Fruit fly (Drosophila melanogaster) whole organism, embryonic: ENCODE measurements around the gene Decay.

ENCODE experiments used
- B-H1 ChIP-seq: fragments of 200-800 bp; sonication (Bioruptor generic); IDR thresholded peaks from 3 replicates; pipeline ENCODE4 v1.3.6; 2022; ENCODE audit warnings: missing biosample characterization, missing genetic modification characterization
- Bgb ChIP-seq: fragments of 200-800 bp; sonication (Bioruptor generic); IDR thresholded peaks from 2 replicates; pipeline ENCODE4 v1.3.6; 2022; ENCODE audit warnings: missing biosample characterization, missing genetic modification characterization; ENCODE audit not compliant: partially characterized antibody
- CG10654 ChIP-seq: fragments of 200-800 bp; sonication (Bioruptor generic); optimal IDR thresholded peaks from 2 replicates; lab custom pipeline; 2016; ENCODE audit warnings: missing biosample characterization, missing genetic modification characterization
- CG14050 ChIP-seq: fragments of 200-800 bp; sonication (Bioruptor generic); IDR thresholded peaks from 3 replicates; pipeline ENCODE4 v1.3.6; 2022; ENCODE audit warnings: missing biosample characterization, missing genetic modification characterization
- CG15269 ChIP-seq: fragments of 200-800 bp; sonication (Bioruptor generic); optimal IDR thresholded peaks from 2 replicates; lab custom pipeline; 2018; ENCODE audit warnings: missing biosample characterization, mild to moderate bottlenecking, missing genetic modification characterization, moderate library complexity
- CG15479 ChIP-seq: fragments of 200-800 bp; sonication (Bioruptor generic); optimal IDR thresholded peaks from 3 replicates; lab custom pipeline; 2019; ENCODE audit warnings: missing biosample characterization, mild to moderate bottlenecking, missing genetic modification characterization, moderate library complexity
- CG1603 ChIP-seq: fragments of 200-800 bp; sonication (Bioruptor generic); optimal IDR thresholded peaks from 2 replicates; lab custom pipeline; 2019; ENCODE audit warnings: missing biosample characterization, mild to moderate bottlenecking, missing genetic modification characterization, moderate library complexity
- CG17361 ChIP-seq: fragments of 200-800 bp; sonication (Bioruptor generic); IDR thresholded peaks from 3 replicates; pipeline ENCODE4 v1.3.6; 2022; ENCODE audit warnings: missing biosample characterization, missing genetic modification characterization
- CG18619 ChIP-seq: fragments of 200-800 bp; sonication (Bioruptor generic); optimal IDR thresholded peaks from 3 replicates; lab custom pipeline; 2017; ENCODE audit warnings: missing biosample characterization, mild to moderate bottlenecking, missing genetic modification characterization
- CG2116 ChIP-seq: fragments of 200-800 bp; sonication (Bioruptor generic); optimal IDR thresholded peaks from 3 replicates; lab custom pipeline; 2018; ENCODE audit warnings: missing biosample characterization, mild to moderate bottlenecking, missing genetic modification characterization
- CG2712 ChIP-seq: fragments of 200-800 bp; optimal IDR thresholded peaks from 3 replicates; lab custom pipeline; 2019; ENCODE audit warnings: missing biosample characterization, mild to moderate bottlenecking, missing genetic modification characterization, moderate library complexity
- CG3163 ChIP-seq: fragments of 200-800 bp; sonication (Bioruptor generic); optimal IDR thresholded peaks from 3 replicates; lab custom pipeline; 2016; ENCODE audit warnings: missing biosample characterization, missing genetic modification characterization
- CG32767 ChIP-seq: fragments of 200-800 bp; sonication (Bioruptor generic); IDR thresholded peaks from 2 replicates; pipeline ENCODE4 v1.3.6; 2022; ENCODE audit warnings: missing biosample characterization, missing genetic modification characterization
- CG33213 ChIP-seq: fragments of 200-800 bp; sonication (Bioruptor generic); optimal IDR thresholded peaks from 3 replicates; lab custom pipeline; 2016; ENCODE audit warnings: missing biosample characterization, missing genetic modification characterization
- CG33557 ChIP-seq: fragments of 200-800 bp; sonication (Bioruptor generic); optimal IDR thresholded peaks from 2 replicates; lab custom pipeline; 2019; ENCODE audit warnings: missing biosample characterization, mild to moderate bottlenecking, missing genetic modification characterization, moderate library complexity
- CG4730 ChIP-seq: fragments of 200-800 bp; sonication (Bioruptor generic); IDR thresholded peaks from 2 replicates; pipeline ENCODE4 v1.3.6; 2022; ENCODE audit warnings: missing biosample characterization, missing genetic modification characterization
- CG9797 ChIP-seq: fragments of 200-800 bp; sonication (Bioruptor generic); optimal IDR thresholded peaks from 3 replicates; lab custom pipeline; 2018; ENCODE audit warnings: missing biosample characterization, mild to moderate bottlenecking, missing genetic modification characterization
- CG9932 ChIP-seq: fragments of 200-800 bp; sonication (Bioruptor generic); IDR thresholded peaks from 2 replicates; pipeline ENCODE4 v1.3.6; 2022; ENCODE audit warnings: missing biosample characterization, missing genetic modification characterization
- Dip3 ChIP-seq: fragments of 200-800 bp; sonication (Bioruptor generic); optimal IDR thresholded peaks from 3 replicates; lab custom pipeline; 2016; ENCODE audit warnings: missing biosample characterization, missing genetic modification characterization
- Fer2 ChIP-seq: fragments of 200-800 bp; sonication (Bioruptor generic); optimal IDR thresholded peaks from 2 replicates; lab custom pipeline; 2018; ENCODE audit warnings: missing biosample characterization, mild to moderate bottlenecking, missing genetic modification characterization, moderate library complexity
- HLH3B ChIP-seq: fragments of 200-800 bp; sonication (Bioruptor generic); IDR thresholded peaks from 2 replicates; pipeline ENCODE4 v1.3.6; 2022; ENCODE audit warnings: missing biosample characterization, missing genetic modification characterization
- Kr ChIP-seq: fragments of 200-800 bp; sonication (Bioruptor generic); optimal IDR thresholded peaks from 2 replicates; lab custom pipeline; 2017; ENCODE audit warnings: missing biosample characterization, mild to moderate bottlenecking, missing genetic modification characterization
- Lpt ChIP-seq: fragments of >200 bp; optimal IDR thresholded peaks from 2 replicates; lab custom pipeline; 2018; ENCODE audit warnings: missing biosample characterization, missing genetic modification characterization
- Mad ChIP-seq: fragments of 200-800 bp; sonication (Bioruptor generic); optimal IDR thresholded peaks from 2 replicates; lab custom pipeline; 2016; ENCODE audit warnings: missing biosample characterization, missing genetic modification characterization
- Meics ChIP-seq: fragments of 200-800 bp; sonication (Bioruptor generic); optimal IDR thresholded peaks from 2 replicates; lab custom pipeline; 2017; ENCODE audit warnings: missing biosample characterization, mild to moderate bottlenecking, missing genetic modification characterization
- NFAT ChIP-seq: fragments of 200-800 bp; sonication (Bioruptor generic); IDR thresholded peaks from 2 replicates; pipeline ENCODE4 v1.3.6; 2022; ENCODE audit warnings: missing biosample characterization, missing genetic modification characterization
- Nf-YC ChIP-seq: fragments of 200-800 bp; optimal IDR thresholded peaks from 3 replicates; lab custom pipeline; 2019; ENCODE audit warnings: missing biosample characterization, mild to moderate bottlenecking, missing genetic modification characterization, moderate library complexity
- Ssrp ChIP-seq: fragments of 200-800 bp; sonication (Bioruptor generic); optimal IDR thresholded peaks from 2 replicates; lab custom pipeline; 2018; ENCODE audit warnings: missing biosample characterization, mild to moderate bottlenecking, missing genetic modification characterization, moderate library complexity
- TFAM ChIP-seq: fragments of 200-800 bp; sonication (Bioruptor generic); optimal IDR thresholded peaks from 2 replicates; lab custom pipeline; 2017; ENCODE audit warnings: missing biosample characterization, missing genetic modification characterization, inconsistent platforms
- ab ChIP-seq: fragments of 200-800 bp; sonication (Bioruptor generic); optimal IDR thresholded peaks from 2 replicates; lab custom pipeline; 2016; ENCODE audit warnings: missing biosample characterization, missing genetic modification characterization
- ap ChIP-seq: fragments of 200-800 bp; sonication (Bioruptor generic); IDR thresholded peaks from 2 replicates; pipeline ENCODE4 v1.3.6; 2022; ENCODE audit warnings: missing biosample characterization, missing genetic modification characterization
- bowl ChIP-seq: fragments of 200-800 bp; sonication (Bioruptor generic); IDR thresholded peaks from 2 replicates; pipeline ENCODE4 v1.3.6; 2022; ENCODE audit warnings: missing biosample characterization, missing genetic modification characterization
- cg ChIP-seq: fragments of 200-800 bp; sonication (Bioruptor generic); optimal IDR thresholded peaks from 3 replicates; lab custom pipeline; 2019; ENCODE audit warnings: missing biosample characterization, mild to moderate bottlenecking, missing genetic modification characterization, moderate library complexity
- chinmo ChIP-seq: fragments of 200-800 bp; sonication (Bioruptor generic); IDR thresholded peaks from 4 replicates; pipeline ENCODE4 v1.3.6; 2022; ENCODE audit warnings: missing biosample characterization, missing genetic modification characterization; ENCODE audit not compliant: partially characterized antibody
- da ChIP-seq: fragments of 200-800 bp; sonication (Bioruptor generic); optimal IDR thresholded peaks from 2 replicates; lab custom pipeline; 2016; ENCODE audit warnings: missing biosample characterization, missing genetic modification characterization
- dysf ChIP-seq: fragments of 200-800 bp; sonication (Bioruptor generic); IDR thresholded peaks from 3 replicates; pipeline ENCODE4 v1.3.6; 2022; ENCODE audit warnings: missing biosample characterization, missing genetic modification characterization
- emc ChIP-seq: fragments of 200-800 bp; sonication (Bioruptor generic); optimal IDR thresholded peaks from 2 replicates; lab custom pipeline; 2016; ENCODE audit warnings: missing biosample characterization, missing genetic modification characterization
- esg ChIP-seq: fragments of 200-800 bp; sonication (Bioruptor generic); conservative IDR thresholded peaks from 2 replicates; pipeline ENCODE4 v1.3.6; 2022; ENCODE audit warnings: missing biosample characterization, missing genetic modification characterization
- fd102C ChIP-seq: fragments of 200-800 bp; sonication (Bioruptor generic); optimal IDR thresholded peaks from 2 replicates; lab custom pipeline; 2018; ENCODE audit warnings: missing biosample characterization, mild to moderate bottlenecking, missing genetic modification characterization, moderate library complexity
- fu2 ChIP-seq: fragments of 200-800 bp; sonication (Bioruptor generic); optimal IDR thresholded peaks from 2 replicates; lab custom pipeline; 2016; ENCODE audit warnings: missing biosample characterization, missing genetic modification characterization
- ham ChIP-seq: fragments of 200-800 bp; sonication (Bioruptor generic); IDR thresholded peaks from 2 replicates; pipeline ENCODE4 v1.3.6; 2022; ENCODE audit warnings: missing biosample characterization, missing genetic modification characterization
- insv ChIP-seq, 2 experiments: fragments of 200-800 bp; sonication (Bioruptor generic); optimal IDR thresholded peaks; 3 replicates each; lab custom pipeline; 2016 to 2018; ENCODE audit warnings: missing biosample characterization in 2 of 2, missing genetic modification characterization in 2 of 2
- ken ChIP-seq: fragments of 200-800 bp; sonication (Bioruptor generic); IDR thresholded peaks from 3 replicates; pipeline ENCODE4 v1.3.6; 2022; ENCODE audit warnings: missing biosample characterization, missing genetic modification characterization
- lab ChIP-seq: fragments of 200-800 bp; sonication (Bioruptor generic); optimal IDR thresholded peaks from 3 replicates; lab custom pipeline; 2017; ENCODE audit warnings: missing biosample characterization, missing genetic modification characterization, mild to moderate bottlenecking, moderate library complexity, missing genetic modification reagents
- onecut ChIP-seq: fragments of 200-800 bp; sonication (Bioruptor generic); IDR thresholded peaks from 2 replicates; pipeline ENCODE4 v1.3.6; 2022; ENCODE audit warnings: missing biosample characterization, missing genetic modification characterization
- org-1 ChIP-seq: fragments of 200-800 bp; sonication (Bioruptor generic); optimal IDR thresholded peaks from 2 replicates; lab custom pipeline; 2017; ENCODE audit warnings: missing biosample characterization, missing genetic modification characterization
- pb ChIP-seq: fragments of 200-800 bp; sonication (Bioruptor generic); optimal IDR thresholded peaks from 3 replicates; lab custom pipeline; 2016; ENCODE audit warnings: missing biosample characterization, missing genetic modification characterization
- pnt ChIP-seq: fragments of 200-800 bp; sonication (Bioruptor generic); optimal IDR thresholded peaks from 3 replicates; lab custom pipeline; 2016; ENCODE audit warnings: missing biosample characterization, missing genetic modification characterization
- pum ChIP-seq: fragments of 200-800 bp; sonication (Bioruptor generic); optimal IDR thresholded peaks from 2 replicates; lab custom pipeline; 2016; ENCODE audit warnings: missing biosample characterization, missing genetic modification characterization
- sens ChIP-seq: fragments of 200-800 bp; sonication (Bioruptor generic); peaks from one replicate; lab custom pipeline; 2016; ENCODE audit warnings: missing biosample characterization, missing genetic modification characterization
- twi ChIP-seq: fragments of 200-800 bp; optimal IDR thresholded peaks from 2 replicates; lab custom pipeline; 2019; ENCODE audit warnings: missing biosample characterization, mild to moderate bottlenecking, missing genetic modification characterization, moderate library complexity
- usp ChIP-seq: fragments of >200 bp; optimal IDR thresholded peaks from 2 replicates; lab custom pipeline; 2017; ENCODE audit warnings: missing biosample characterization, missing genetic modification characterization
- zen ChIP-seq: fragments of 200-800 bp; sonication (Bioruptor generic); optimal IDR thresholded peaks from 3 replicates; lab custom pipeline; 2018; ENCODE audit warnings: missing biosample characterization, mild to moderate bottlenecking, missing genetic modification characterization, moderate library complexity

Gene Decay

dm6 chr3R:16476472-16476871 lies 24.4 kb downstream of the Decay start (continued):
- TF ChIP-seq CG15479 = no peak
- TF ChIP-seq sens (GFP tag; lab: Kevin White, UChicago) = peak; percentile 83
- TF ChIP-seq CG33213 = no peak
- peak; percentile 22; the same call in 1 of the 3 replicates for TF ChIP-seq dysf (GFP tag; lab: Robert Waterston, UW)
- TF ChIP-seq emc (GFP tag; lab: Kevin White, UChicago) = no peak
- TF ChIP-seq ham (GFP tag; lab: Robert Waterston, UW) = no peak
- TF ChIP-seq cg (GFP tag; lab: Kevin White, UChicago) = no peak
- no peak for TF ChIP-seq pnt (GFP tag; lab: Kevin White, UChicago)
- no peak for TF ChIP-seq pb (GFP tag; lab: Kevin White, UChicago)
- TF ChIP-seq Fer2 (tag; lab: Kevin White, UChicago) = peak; percentile 24
- no peak for TF ChIP-seq Lpt
- peak; percentile 19; the same call in 1 of the 2 replicates for TF ChIP-seq CG9932
- TF ChIP-seq CG4730 (GFP tag; lab: Robert Waterston, UW) = no peak
- TF ChIP-seq chinmo (GFP tag; lab: Robert Waterston, UW) = no peak
- TF ChIP-seq Ssrp (tag; lab: Kevin White, UChicago) = no peak
- no peak for TF ChIP-seq CG9797 (GFP tag; lab: Kevin White, UChicago)
- TF ChIP-seq lab (GFP tag; lab: Kevin White, UChicago) = peak; percentile 68
- no peak for TF ChIP-seq CG3163
- no peak for TF ChIP-seq usp (GFP tag; lab: Kevin White, UChicago)
- no peak for TF ChIP-seq CG14050 (GFP tag; lab: Robert Waterston, UW)
- TF ChIP-seq CG33557 (GFP tag; lab: Kevin White, UChicago) = no peak
- no peak for TF ChIP-seq org-1
- TF ChIP-seq HLH3B (GFP tag; lab: Robert Waterston, UW) = no peak
- TF ChIP-seq CG17361 (GFP tag; lab: Robert Waterston, UW) = peak; percentile 24; the same call in 1 of the 3 replicates
- peak; percentile 21 for TF ChIP-seq Nf-YC
- TF ChIP-seq CG2116 = no peak
- no peak for TF ChIP-seq onecut (GFP tag; lab: Robert Waterston, UW)
- no peak for TF ChIP-seq bowl (GFP tag; lab: Robert Waterston, UW)
- no peak for TF ChIP-seq pum (GFP tag; lab: Kevin White, UChicago)
- peak; percentile 31 for TF ChIP-seq CG2712 (tag; lab: Kevin White, UChicago)
- TF ChIP-seq ab (GFP tag; lab: Kevin White, UChicago) = no peak
- no peak for TF ChIP-seq Bgb (GFP tag; lab: Robert Waterston, UW)
- no peak for TF ChIP-seq insv (GFP tag; optimal IDR thresholded peaks at IDR 0.05; lab: Kevin White, UChicago)
- TF ChIP-seq zen (tag; lab: Kevin White, UChicago) = peak; percentile 10
- no peak for TF ChIP-seq B-H1 (GFP tag; lab: Robert Waterston, UW)
- TF ChIP-seq CG10654 (GFP tag; lab: Kevin White, UChicago) = no peak
- no peak for TF ChIP-seq CG1603 (tag; lab: Kevin White, UChicago)
- no peak for TF ChIP-seq TFAM (GFP tag; lab: Kevin White, UChicago)
- no peak for TF ChIP-seq CG18619 (GFP tag; lab: Kevin White, UChicago)
- peak; percentile 50 for TF ChIP-seq Meics (GFP tag; lab: Kevin White, UChicago)
- no peak for TF ChIP-seq da
- TF ChIP-seq ken (GFP tag; lab: Robert Waterston, UW) = no peak
- no peak for TF ChIP-seq esg (GFP tag; lab: Robert Waterston, UW)
- TF ChIP-seq Mad (GFP tag; lab: Kevin White, UChicago) = no peak
- TF ChIP-seq CG15269 (tag; lab: Kevin White, UChicago) = no peak
- TF ChIP-seq CG32767 = no peak
- TF ChIP-seq fd102C = no peak
- TF ChIP-seq Dip3 (GFP tag; lab: Kevin White, UChicago) = no peak
- no peak for TF ChIP-seq twi (tag; lab: Kevin White, UChicago)
- TF ChIP-seq NFAT (GFP tag; lab: Robert Waterston, UW) = no peak
- no peak for TF ChIP-seq fu2 (GFP tag; lab: Kevin White, UChicago)
- no peak for TF ChIP-seq ap
- no peak for TF ChIP-seq Kr (GFP tag; lab: Kevin White, UChicago)
